Worm (Caenorhabditis elegans): ENCODE results near the gene dlc-5.

ce11 chrIV:6487047-6487446 lies 49.0 kb downstream of the dlc-5 start, which contains the start of gene Y73B6BL.37:
- TF ChIP-seq ztf-3 (GFP tag; optimal IDR thresholded peaks at IDR 0.05), result no peak
- TF ChIP-seq cebp-2 (GFP tag; IDR thresholded peaks at IDR 0.05), result no peak
- TF ChIP-seq egl-44 (GFP tag; IDR thresholded peaks at IDR 0.05), result no peak
- no peak for TF ChIP-seq madf-3 (GFP tag; IDR thresholded peaks at IDR 0.05)
